Worm (Caenorhabditis elegans): Measurements from ENCODE around the gene nspf-3.

ce11 chrII:2684208-2684607 lies 5.8 kb downstream of the nspf-3 start, which contains the start of gene ceh-87:
- TF ChIP-seq flt-1 (GFP tag; IDR thresholded peaks at IDR 0.05) (no peak), ztf-23 (GFP tag; IDR thresholded peaks at IDR 0.05) (no peak), med-1 (GFP tag; optimal IDR thresholded peaks at IDR 0.05; ENCODE audit: insufficient read depth) (no peak), cog-1 (tag; optimal IDR thresholded peaks at IDR 0.05) (no peak), T22C8.4 (GFP tag; IDR thresholded peaks at IDR 0.05) (no peak), klf-2 (GFP tag; conservative IDR thresholded peaks at IDR 0.05) (no peak), tab-1 (GFP tag; IDR thresholded peaks at IDR 0.05) (no peak), ztf-29 (GFP tag; IDR thresholded peaks at IDR 0.05) (no peak)

Measured in whole organism, midembryonic.